Worm (Caenorhabditis elegans): ENCODE results near the gene his-62.

DNA sequence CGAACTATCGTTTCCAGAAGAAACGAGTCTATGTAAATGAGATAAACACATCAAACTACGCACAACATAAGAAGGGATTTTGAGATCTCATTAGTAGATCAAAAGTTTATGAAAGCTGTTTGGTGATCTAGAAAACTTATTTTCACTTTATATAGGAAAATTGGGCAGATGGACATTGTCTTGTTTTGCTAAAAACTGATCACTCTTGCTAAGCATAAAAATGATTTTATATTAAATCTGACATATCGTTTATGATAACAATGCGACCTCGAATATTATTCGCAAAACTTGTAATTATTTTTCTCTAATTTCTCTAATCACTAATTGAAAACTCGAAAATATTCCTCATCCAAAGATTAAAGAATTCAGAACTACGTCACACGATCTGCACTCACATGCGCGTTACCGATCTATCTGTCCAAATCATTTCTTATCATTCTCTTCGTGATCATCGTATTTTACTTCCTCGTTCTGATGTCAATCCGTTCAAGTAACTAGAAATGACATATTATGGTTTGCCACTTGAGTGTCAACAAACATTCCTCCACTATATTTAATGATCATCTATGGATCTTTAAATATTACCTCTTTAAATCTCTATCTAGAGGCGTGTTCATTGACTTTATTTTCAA is 16.4 kb upstream of the his-62 start, which contains the start of gene F55G1.7:
- no peak for TF ChIP-seq nhr-77 (tag; optimal IDR thresholded peaks at IDR 0.05)
- TF ChIP-seq lin-13 (GFP tag; optimal IDR thresholded peaks at IDR 0.05), result no peak
